Fruit fly (Drosophila melanogaster): ENCODE data around the gene CG14676.

dm6 chr3R:5877367-5877766 is 30.3 kb downstream of the CG14676 start:
- no peak for TF ChIP-seq CG14655 (GFP tag; optimal IDR thresholded peaks at IDR 0.05)
- TF ChIP-seq CG10348 (GFP tag; IDR thresholded peaks at IDR 0.05) = no peak
- no peak for TF ChIP-seq EcR (GFP tag; optimal IDR thresholded peaks at IDR 0.05)
- no peak for TF ChIP-seq D1 (tag; optimal IDR thresholded peaks at IDR 0.05)
- no peak for TF ChIP-seq fd96Ca (GFP tag; IDR thresholded peaks at IDR 0.05)
- no peak for TF ChIP-seq Snoo (tag; optimal IDR thresholded peaks at IDR 0.05)
- no peak for TF ChIP-seq Pif1B (GFP tag; optimal IDR thresholded peaks at IDR 0.05)
- TF ChIP-seq Ets98B (GFP tag; IDR thresholded peaks at IDR 0.05) = no peak
- TF ChIP-seq CG12605 (GFP tag; IDR thresholded peaks at IDR 0.05) = no peak
- TF ChIP-seq CG9948 (tag; optimal IDR thresholded peaks at IDR 0.05) = no peak
